Fruit fly (Drosophila melanogaster) whole organism, prepupa: Measurements from ENCODE around the gene CG15822.

Experiments
- Blimp-1 ChIP-seq: fragments of 200-800 bp; sonication (Bioruptor generic); optimal IDR thresholded peaks from 3 replicates; lab custom pipeline; 2017; ENCODE audit warnings: missing biosample characterization, missing genetic modification characterization, mild to moderate bottlenecking, moderate library complexity, missing genetic modification reagents
- CG10631 ChIP-seq: fragments of 200-800 bp; sonication (Bioruptor generic); optimal IDR thresholded peaks from 2 replicates; lab custom pipeline; 2016; ENCODE audit warnings: missing biosample characterization, missing genetic modification characterization
- CG10669 ChIP-seq: fragments of 200-800 bp; sonication (Bioruptor generic); optimal IDR thresholded peaks from 3 replicates; lab custom pipeline; 2018; ENCODE audit warnings: missing biosample characterization, mild to moderate bottlenecking, missing genetic modification characterization, moderate library complexity
- CG11294 ChIP-seq: fragments of 200-800 bp; sonication (Bioruptor generic); IDR thresholded peaks from 2 replicates; pipeline ENCODE4 v1.3.6; 2022; ENCODE audit warnings: missing biosample characterization, missing genetic modification characterization
- CG11762 ChIP-seq: fragments of 200-800 bp; sonication (Bioruptor generic); optimal IDR thresholded peaks from 3 replicates; lab custom pipeline; 2016; ENCODE audit warnings: missing biosample characterization, missing genetic modification characterization; ENCODE audit not compliant: insufficient read depth
- CG11902 ChIP-seq: fragments of 200-800 bp; sonication (Bioruptor generic); optimal IDR thresholded peaks from 3 replicates; lab custom pipeline; 2016; ENCODE audit warnings: missing biosample characterization, missing genetic modification characterization
- CG1621 ChIP-seq: fragments of 200-800 bp; sonication (Bioruptor generic); optimal IDR thresholded peaks from 3 replicates; lab custom pipeline; 2018; ENCODE audit warnings: missing biosample characterization, mild to moderate bottlenecking, missing genetic modification characterization
- CG3032 ChIP-seq: fragments of 200-800 bp; optimal IDR thresholded peaks from 2 replicates; lab custom pipeline; 2019; ENCODE audit warnings: missing biosample characterization, mild to moderate bottlenecking, missing genetic modification characterization, moderate library complexity
- CG31627 ChIP-seq: fragments of 200-800 bp; sonication (Bioruptor generic); optimal IDR thresholded peaks from 3 replicates; lab custom pipeline; 2016; ENCODE audit warnings: missing biosample characterization, missing genetic modification characterization
- CG32006 ChIP-seq: fragments of 200-800 bp; sonication (Bioruptor generic); optimal IDR thresholded peaks from 3 replicates; lab custom pipeline; 2017; ENCODE audit warnings: missing biosample characterization, mild to moderate bottlenecking, missing genetic modification characterization
- CG34406 ChIP-seq: fragments of 200-800 bp; sonication (Bioruptor generic); optimal IDR thresholded peaks from 3 replicates; lab custom pipeline; 2016; ENCODE audit warnings: missing biosample characterization, missing genetic modification characterization
- CG3919 ChIP-seq: fragments of 200-800 bp; sonication (Bioruptor generic); optimal IDR thresholded peaks from 3 replicates; lab custom pipeline; 2016; ENCODE audit warnings: missing biosample characterization, missing genetic modification characterization
- CG4318 ChIP-seq: fragments of 200-800 bp; sonication (Bioruptor generic); optimal IDR thresholded peaks from 3 replicates; lab custom pipeline; 2017; ENCODE audit warnings: missing biosample characterization, mild to moderate bottlenecking, missing genetic modification characterization
- CG6163 ChIP-seq: fragments of 200-800 bp; sonication (Bioruptor generic); IDR thresholded peaks from 3 replicates; pipeline ENCODE4 v1.3.6; 2022; ENCODE audit warnings: missing biosample characterization, missing genetic modification characterization
- CG6276 ChIP-seq: fragments of 200-800 bp; sonication (Bioruptor generic); optimal IDR thresholded peaks from 2 replicates; lab custom pipeline; 2017; ENCODE audit warnings: missing biosample characterization, mild to moderate bottlenecking, missing genetic modification characterization
- CG6792 ChIP-seq: fragments of 200-800 bp; sonication (Bioruptor generic); optimal IDR thresholded peaks from 3 replicates; lab custom pipeline; 2016; ENCODE audit warnings: missing biosample characterization, missing genetic modification characterization
- CG6808 ChIP-seq: fragments of 200-800 bp; sonication (Bioruptor generic); optimal IDR thresholded peaks from 3 replicates; lab custom pipeline; 2017; ENCODE audit warnings: missing biosample characterization, missing genetic modification characterization, mild to moderate bottlenecking, moderate library complexity, missing genetic modification reagents
- CG6854 ChIP-seq: fragments of 200-800 bp; sonication (Bioruptor generic); optimal IDR thresholded peaks from 2 replicates; lab custom pipeline; 2017; ENCODE audit warnings: missing biosample characterization, mild to moderate bottlenecking, missing genetic modification characterization
- CG7368 ChIP-seq: fragments of 200-800 bp; sonication (Bioruptor generic); optimal IDR thresholded peaks from 3 replicates; lab custom pipeline; 2016; ENCODE audit warnings: missing biosample characterization, missing genetic modification characterization
- CG8119 ChIP-seq: fragments of 200-800 bp; sonication (Bioruptor generic); IDR thresholded peaks from 3 replicates; pipeline ENCODE4 v1.3.6; 2022; ENCODE audit warnings: missing biosample characterization, missing genetic modification characterization
- Eip78C ChIP-seq: fragments of 200-800 bp; sonication (Bioruptor generic); peaks from one replicate; lab custom pipeline; 2016; ENCODE audit warnings: missing biosample characterization, missing genetic modification characterization
- Eip93F ChIP-seq: fragments of 200-800 bp; sonication (Bioruptor generic); optimal IDR thresholded peaks from 2 replicates; lab custom pipeline; 2016; ENCODE audit warnings: missing biosample characterization, mild to moderate bottlenecking, missing genetic modification characterization
- Ets21C ChIP-seq: fragments of 200-800 bp; sonication (Bioruptor generic); optimal IDR thresholded peaks from 3 replicates; lab custom pipeline; 2016; ENCODE audit warnings: missing biosample characterization, missing genetic modification characterization
- Ets96B ChIP-seq: fragments of 200-800 bp; optimal IDR thresholded peaks from 2 replicates; lab custom pipeline; 2019; ENCODE audit warnings: missing biosample characterization, mild to moderate bottlenecking, missing genetic modification characterization, moderate library complexity
- Gug ChIP-seq: fragments of 200-800 bp; sonication (Bioruptor generic); IDR thresholded peaks from 2 replicates; pipeline ENCODE4 v1.3.6; 2022; ENCODE audit warnings: missing biosample characterization, missing genetic modification characterization
- Hr38 ChIP-seq: sonication (Bioruptor generic); optimal IDR thresholded peaks from 2 replicates; lab custom pipeline; 2016; ENCODE audit warnings: missing biosample characterization, missing genetic modification characterization
- Hr39 ChIP-seq: fragments of 200-800 bp; sonication (Bioruptor generic); optimal IDR thresholded peaks from 2 replicates; lab custom pipeline; 2016; ENCODE audit warnings: missing biosample characterization, missing genetic modification characterization
- Hr4 ChIP-seq: fragments of 200-800 bp; sonication (Bioruptor generic); optimal IDR thresholded peaks from 3 replicates; lab custom pipeline; 2016; ENCODE audit warnings: missing biosample characterization, missing genetic modification characterization
- Lpt ChIP-seq: fragments of 200-800 bp; sonication (Bioruptor generic); optimal IDR thresholded peaks from 3 replicates; lab custom pipeline; 2016; ENCODE audit warnings: missing biosample characterization, missing genetic modification characterization
- Met ChIP-seq: fragments of 200-800 bp; sonication (Bioruptor generic); optimal IDR thresholded peaks from 3 replicates; lab custom pipeline; 2016; ENCODE audit warnings: missing biosample characterization, missing genetic modification characterization
- OdsH ChIP-seq: fragments of 200-800 bp; sonication (Bioruptor generic); optimal IDR thresholded peaks from 3 replicates; lab custom pipeline; 2016; ENCODE audit warnings: missing biosample characterization, missing genetic modification characterization
- Smox ChIP-seq: fragments of 200-800 bp; sonication (Bioruptor generic); optimal IDR thresholded peaks from 3 replicates; lab custom pipeline; 2016; ENCODE audit warnings: missing biosample characterization, missing genetic modification characterization
- Sox102F ChIP-seq: fragments of 200-800 bp; sonication (Bioruptor generic); optimal IDR thresholded peaks from 2 replicates; lab custom pipeline; 2016; ENCODE audit warnings: missing biosample characterization, mild to moderate bottlenecking, missing genetic modification characterization
- Sox14 ChIP-seq: fragments of 200-800 bp; sonication (Bioruptor generic); optimal IDR thresholded peaks from 3 replicates; lab custom pipeline; 2016; ENCODE audit warnings: missing biosample characterization, missing genetic modification characterization
- Sox15 ChIP-seq: fragments of 200-800 bp; sonication (Bioruptor generic); optimal IDR thresholded peaks from 3 replicates; lab custom pipeline; 2016; ENCODE audit warnings: missing biosample characterization, missing genetic modification characterization
- achi ChIP-seq: fragments of 200-800 bp; sonication (Bioruptor generic); optimal IDR thresholded peaks from 3 replicates; lab custom pipeline; 2016; ENCODE audit warnings: missing biosample characterization, missing genetic modification characterization
- cyc ChIP-seq: fragments of 200-800 bp; sonication (Bioruptor generic); optimal IDR thresholded peaks from 3 replicates; lab custom pipeline; 2016; ENCODE audit warnings: missing biosample characterization, missing genetic modification characterization
- dac ChIP-seq: fragments of 200-800 bp; sonication (Bioruptor generic); optimal IDR thresholded peaks from 2 replicates; lab custom pipeline; 2017; ENCODE audit warnings: missing biosample characterization, mild to moderate bottlenecking, missing genetic modification characterization
- dsx ChIP-seq: fragments of 200-800 bp; optimal IDR thresholded peaks from 3 replicates; lab custom pipeline; 2019; ENCODE audit warnings: missing biosample characterization, mild to moderate bottlenecking, missing genetic modification characterization, moderate library complexity; ENCODE audit not compliant: poor library complexity, severe bottlenecking
- eg ChIP-seq: fragments of 200-800 bp; sonication (Bioruptor generic); IDR thresholded peaks from 3 replicates; pipeline ENCODE4 v1.3.6; 2022; ENCODE audit warnings: missing biosample characterization, missing genetic modification characterization
- esn ChIP-seq: fragments of 200-800 bp; sonication (Bioruptor generic); optimal IDR thresholded peaks from 2 replicates; lab custom pipeline; 2016; ENCODE audit warnings: missing biosample characterization, mild to moderate bottlenecking, missing genetic modification characterization, moderate library complexity
- fd59A ChIP-seq: fragments of 200-800 bp; sonication (Bioruptor generic); optimal IDR thresholded peaks from 2 replicates; lab custom pipeline; 2017; ENCODE audit warnings: missing biosample characterization, mild to moderate bottlenecking, missing genetic modification characterization, missing genetic modification reagents
- fkh ChIP-seq: fragments of 200-800 bp; sonication (Bioruptor generic); optimal IDR thresholded peaks from 3 replicates; lab custom pipeline; 2017; ENCODE audit warnings: missing biosample characterization, mild to moderate bottlenecking, missing genetic modification characterization, moderate library complexity
- lz ChIP-seq: fragments of 200-800 bp; sonication (Bioruptor generic); optimal IDR thresholded peaks from 3 replicates; lab custom pipeline; 2016; ENCODE audit warnings: missing biosample characterization, missing genetic modification characterization
- pdm3 ChIP-seq: fragments of 200-800 bp; sonication (Bioruptor generic); optimal IDR thresholded peaks from 3 replicates; lab custom pipeline; 2016; ENCODE audit warnings: missing biosample characterization, missing genetic modification characterization
- salr ChIP-seq, 2 experiments: fragments of 200-800 bp; sonication (Bioruptor generic); optimal IDR thresholded peaks; 3 replicates each; lab custom pipeline; 2016 to 2018; ENCODE audit warnings: missing biosample characterization in 2 of 2, missing genetic modification characterization in 2 of 2, mild to moderate bottlenecking in 1 of 2
- spab ChIP-seq: fragments of 200-800 bp; sonication (Bioruptor generic); optimal IDR thresholded peaks from 2 replicates; lab custom pipeline; 2017; ENCODE audit warnings: missing biosample characterization, mild to moderate bottlenecking, missing genetic modification characterization, missing genetic modification reagents
- ss ChIP-seq, 2 experiments: fragments of 200-800 bp; sonication (Bioruptor generic); optimal IDR thresholded peaks; 2 replicates in 1 of 2; 3 replicates in 1 of 2; lab custom pipeline; 2017 to 2018; ENCODE audit warnings: mild to moderate bottlenecking in 2 of 2, missing biosample characterization in 2 of 2, missing genetic modification characterization in 2 of 2, moderate library complexity in 1 of 2
- svp ChIP-seq: fragments of 200-800 bp; sonication (Bioruptor generic); peaks from one replicate; lab custom pipeline; 2016; ENCODE audit warnings: missing biosample characterization, missing genetic modification characterization
- vri ChIP-seq: fragments of 200-800 bp; sonication (Bioruptor generic); optimal IDR thresholded peaks from 3 replicates; lab custom pipeline; 2016; ENCODE audit warnings: missing biosample characterization, mild to moderate bottlenecking, missing genetic modification characterization

The CG15822 gene

DNA sequence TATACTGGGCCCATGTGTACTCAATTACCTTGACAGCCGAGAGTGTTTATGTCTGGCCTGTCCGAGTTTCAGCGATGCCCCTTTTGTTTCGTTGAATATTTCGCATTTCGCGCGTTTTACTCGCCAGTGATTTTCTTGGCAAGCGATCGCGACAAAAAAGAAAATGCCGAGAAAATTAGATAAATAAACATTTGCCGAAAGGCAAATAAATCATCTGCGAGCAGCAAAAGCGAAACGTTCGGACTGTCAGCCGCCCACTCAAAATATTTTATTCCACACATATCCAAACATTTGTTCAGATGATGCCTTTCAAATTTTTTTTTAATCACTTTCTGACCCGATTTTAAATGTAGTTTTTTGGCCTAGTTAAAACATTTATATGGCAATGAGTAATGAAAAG is 41.9 kb downstream of the CG15822 start:
- TF ChIP-seq CG3032 (no peak), CG6792 (GFP tag; lab: Kevin White, UChicago) (no peak), svp (GFP tag; lab: Kevin White, UChicago) (no peak), Ets96B (tag; lab: Kevin White, UChicago) (no peak), pdm3 (no peak), CG11902 (no peak)

DNA sequence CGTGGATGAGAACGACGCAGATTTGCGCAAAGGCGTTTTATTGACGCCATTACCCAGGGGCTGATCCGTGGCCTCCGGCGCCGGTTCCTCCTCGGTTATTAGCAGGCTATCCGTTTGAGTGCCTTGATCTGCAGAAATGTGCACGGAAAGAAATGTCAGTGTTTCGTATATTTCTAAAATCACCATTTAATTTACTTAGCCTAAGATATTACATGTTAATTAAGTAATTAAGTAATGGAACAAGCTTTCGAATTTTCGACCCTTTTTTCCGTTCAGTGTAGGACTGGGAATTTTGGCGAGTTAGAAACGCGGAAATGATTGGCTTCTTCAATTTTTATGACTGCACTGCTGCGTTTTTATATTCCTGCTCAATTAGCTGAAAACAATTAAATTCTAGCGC is 44.7 kb downstream of the CG15822 start:
- TF ChIP-seq achi (peak; percentile 0), ss (GFP tag; optimal IDR thresholded peaks at IDR 0.05; lab: Kevin White, UChicago) (no peak), Sox15 (GFP tag; lab: Kevin White, UChicago) (no peak), Hr39 (GFP tag; lab: Kevin White, UChicago) (no peak), CG1621 (tag; lab: Kevin White, UChicago) (no peak), CG6854 (GFP tag; lab: Kevin White, UChicago) (no peak), Met (GFP tag; lab: Kevin White, UChicago) (no peak), Eip78C (peak; percentile 61), esn (no peak), svp (GFP tag; lab: Kevin White, UChicago) (peak; percentile 15), cyc (GFP tag; lab: Kevin White, UChicago) (no peak), dac (GFP tag; lab: Kevin White, UChicago) (peak; percentile 14), CG6276 (GFP tag; lab: Kevin White, UChicago) (no peak), CG11294 (GFP tag; lab: Robert Waterston, UW) (no peak), Gug (GFP tag; lab: Robert Waterston, UW) (peak; percentile 44; the same call in 1 of the 2 replicates), dsx (GFP tag; lab: Kevin White, UChicago) (no peak), CG11902 (no peak), Eip93F (GFP tag; lab: Kevin White, UChicago) (no peak), fd59A (GFP tag; lab: Kevin White, UChicago) (no peak), Hr38 (GFP tag; lab: Kevin White, UChicago) (no peak), Sox102F (GFP tag; lab: Kevin White, UChicago) (no peak), CG6163 (GFP tag; lab: Robert Waterston, UW) (peak; percentile 32; the same call in 2 of the 3 replicates), spab (GFP tag; lab: Kevin White, UChicago) (no peak), CG6792 (GFP tag; lab: Kevin White, UChicago) (no peak), CG7368 (GFP tag; lab: Kevin White, UChicago) (no peak), Lpt (GFP tag; lab: Kevin White, UChicago) (no peak), Ets96B (tag; lab: Kevin White, UChicago) (no peak), CG10631 (GFP tag; lab: Kevin White, UChicago) (peak; percentile 11), CG10669 (GFP tag; lab: Kevin White, UChicago) (no peak), vri (GFP tag; lab: Kevin White, UChicago) (no peak), CG31627 (GFP tag; lab: Kevin White, UChicago) (no peak), salr (GFP tag; optimal IDR thresholded peaks at IDR 0.05; lab: Kevin White, UChicago) (no peak), CG6808 (GFP tag; lab: Kevin White, UChicago) (no peak), CG3032 (no peak), CG32006 (GFP tag; lab: Kevin White, UChicago) (peak; percentile 45), CG4318 (no peak), Blimp-1 (GFP tag; lab: Kevin White, UChicago) (no peak), eg (GFP tag; lab: Robert Waterston, UW) (no peak), CG11762 (GFP tag; lab: Kevin White, UChicago) (no peak), CG3919 (GFP tag; lab: Kevin White, UChicago) (no peak), Smox (GFP tag; lab: Kevin White, UChicago) (no peak), fkh (GFP tag; lab: Kevin White, UChicago) (no peak), OdsH (no peak), lz (no peak), pdm3 (no peak), CG8119 (no peak; the same call in 2 of the 3 replicates), Ets21C (GFP tag; lab: Kevin White, UChicago) (no peak), Hr4 (GFP tag; lab: Kevin White, UChicago) (peak; percentile 27), Sox14 (GFP tag; lab: Kevin White, UChicago) (peak; percentile 24), CG34406 (GFP tag; lab: Kevin White, UChicago) (no peak)
